Fruit fly (Drosophila melanogaster): ENCODE results near the gene Atg4b.

The Atg4b gene

dm6 chr3R:15319912-15320746 lies 36.6 kb downstream of the Atg4b start, which contains the start of the genes CG6276 and CG44040 (continued):
- TF ChIP-seq CG18599 (GFP tag; optimal IDR thresholded peaks at IDR 0.05) = peak; percentile 75
- no peak for TF ChIP-seq CG4328 (GFP tag; optimal IDR thresholded peaks at IDR 0.05)
- TF ChIP-seq CG3407 (GFP tag; optimal IDR thresholded peaks at IDR 0.05) = no peak
- no peak for TF ChIP-seq D (optimal IDR thresholded peaks at IDR 0.05)
- peak; percentile 12 for TF ChIP-seq D (GFP tag; optimal IDR thresholded peaks at IDR 0.05)
- no peak for TF ChIP-seq jumu (GFP tag; optimal IDR thresholded peaks at IDR 0.05)
- peak; percentile 32 for TF ChIP-seq CG10147 (GFP tag; optimal IDR thresholded peaks at IDR 0.05)
- TF ChIP-seq E2f2 (GFP tag; IDR thresholded peaks at IDR 0.05) = no peak
- TF ChIP-seq CG2875 (GFP tag; optimal IDR thresholded peaks at IDR 0.05) = peak; percentile 14
- TF ChIP-seq CG4404 (GFP tag; IDR thresholded peaks at IDR 0.05) = peak; percentile 34; the same call in 1 of the 2 replicates
- TF ChIP-seq CG14667 (GFP tag; IDR thresholded peaks at IDR 0.05) = no peak
- TF ChIP-seq crc (GFP tag; optimal IDR thresholded peaks at IDR 0.05) = peak; percentile 22
- TF ChIP-seq hkb (optimal IDR thresholded peaks at IDR 0.05) = peak; percentile 1
- peak; percentile 52; the same call in 1 of the 2 replicates for TF ChIP-seq hkb (GFP tag; IDR thresholded peaks at IDR 0.05)
- no peak for TF ChIP-seq Doc2 (GFP tag; IDR thresholded peaks at IDR 0.05)
- TF ChIP-seq CG10959 (GFP tag; IDR thresholded peaks at IDR 0.05) = no peak
- no peak for TF ChIP-seq CG15479 (GFP tag; optimal IDR thresholded peaks at IDR 0.05)
- no peak for TF ChIP-seq zen2 (GFP tag; IDR thresholded peaks at IDR 0.05; ENCODE audit: partially characterized antibody)
- TF ChIP-seq HmgZ (tag; optimal IDR thresholded peaks at IDR 0.05) = peak; percentile 23
- no peak for TF ChIP-seq CG17568 (GFP tag; optimal IDR thresholded peaks at IDR 0.05)
- peak; percentile 61 for TF ChIP-seq Fer3 (tag; optimal IDR thresholded peaks at IDR 0.05)
- TF ChIP-seq CG17361 (GFP tag; IDR thresholded peaks at IDR 0.05) = peak; percentile 67
- TF ChIP-seq Taf1 (GFP tag; IDR thresholded peaks at IDR 0.05) = no peak
- no peak for TF ChIP-seq zen (tag; optimal IDR thresholded peaks at IDR 0.05)
- TF ChIP-seq grn (GFP tag; optimal IDR thresholded peaks at IDR 0.05) = no peak
- TF ChIP-seq CG12299 (tag; optimal IDR thresholded peaks at IDR 0.05) = peak; percentile 56
- peak; percentile 11 for TF ChIP-seq Usf (GFP tag; optimal IDR thresholded peaks at IDR 0.05)
- TF ChIP-seq CG2120 (GFP tag; optimal IDR thresholded peaks at IDR 0.05) = peak; percentile 68
- peak; percentile 73 for TF ChIP-seq row (GFP tag; IDR thresholded peaks at IDR 0.05)
- TF ChIP-seq Med (GFP tag) = peak; percentile 94
- no peak for TF ChIP-seq btn (GFP tag; optimal IDR thresholded peaks at IDR 0.05)
- TF ChIP-seq B-H1 (GFP tag; IDR thresholded peaks at IDR 0.05) = no peak; the same call in 2 of the 3 replicates
- TF ChIP-seq yki (optimal IDR thresholded peaks at IDR 0.05) = no peak
- TF ChIP-seq sqz (GFP tag; optimal IDR thresholded peaks at IDR 0.05) = no peak
- peak; percentile 63 for TF ChIP-seq CG1792 (GFP tag; optimal IDR thresholded peaks at IDR 0.05)
- TF ChIP-seq croc (GFP tag; conservative IDR thresholded peaks at IDR 0.05) = no peak
- peak; percentile 38 for TF ChIP-seq CG8281 (tag; optimal IDR thresholded peaks at IDR 0.05)
- no peak for TF ChIP-seq hbn (GFP tag; IDR thresholded peaks at IDR 0.05; ENCODE audit: partially characterized antibody)

DNA sequence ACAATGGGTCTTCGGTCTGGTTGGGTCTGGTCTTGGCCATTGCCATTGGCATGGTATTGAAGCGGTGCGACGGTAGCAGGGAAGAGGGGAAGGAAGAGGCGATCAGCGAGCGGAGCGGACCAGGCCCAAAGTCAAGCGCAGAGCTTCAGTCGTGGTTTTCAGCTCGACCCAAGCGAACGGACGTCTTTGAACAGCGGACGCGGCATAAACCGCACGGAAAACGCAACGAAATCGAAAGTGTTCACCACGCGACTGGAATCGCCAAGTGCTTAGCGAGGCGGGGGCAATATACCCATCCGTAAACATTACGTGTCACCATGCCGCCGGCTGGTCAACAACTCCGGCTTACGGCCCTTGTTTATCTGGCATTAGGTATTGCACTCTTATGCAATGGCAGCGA lies 40.4 kb downstream of the Atg4b start, which contains the start of gene CG14866:
Gene CG14866, plus strand, starts transcription at position 146 of the 400 bp plus-strand sequence.
- peak; percentile 8; the same call in 1 of the 2 replicates for TF ChIP-seq HLH3B (GFP tag; IDR thresholded peaks at IDR 0.05)
- no peak for TF ChIP-seq gem (tag; optimal IDR thresholded peaks at IDR 0.05)
- no peak for TF ChIP-seq CG14667 (GFP tag; IDR thresholded peaks at IDR 0.05)
- no peak for TF ChIP-seq Stat92E (GFP tag; optimal IDR thresholded peaks at IDR 0.05)
- peak; percentile 29; the same call in 1 of the 3 replicates for TF ChIP-seq CG34422 (GFP tag; IDR thresholded peaks at IDR 0.05)
- TF ChIP-seq Blimp-1 (GFP tag; optimal IDR thresholded peaks at IDR 0.05) = peak; percentile 85
- TF ChIP-seq MBD-R2 (GFP tag; IDR thresholded peaks at IDR 0.05) = peak; percentile 12; the same call in 1 of the 2 replicates
- TF ChIP-seq Med (GFP tag) = no peak
- TF ChIP-seq CG8359 (GFP tag; optimal IDR thresholded peaks at IDR 0.05; ENCODE audit: borderline replicate concordance) = peak; percentile 95
- no peak for TF ChIP-seq CG14050 (GFP tag; IDR thresholded peaks at IDR 0.05)
- TF ChIP-seq toy (GFP tag; IDR thresholded peaks at IDR 0.05) = no peak
- TF ChIP-seq stc (GFP tag; IDR thresholded peaks at IDR 0.05) = 0 out of 2 replicates have a peak, but pooled peaks have one; percentile 6
- TF ChIP-seq Mad (GFP tag; optimal IDR thresholded peaks at IDR 0.05) = no peak
- 0 out of 2 replicates have a peak, but pooled peaks have one; percentile 25 for TF ChIP-seq CG4360 (GFP tag; IDR thresholded peaks at IDR 0.05)
- no peak for TF ChIP-seq mam (GFP tag; optimal IDR thresholded peaks at IDR 0.05)
